1 fruit fly cellular context compared by ENCODE assay signal in the genomic region with DNA sequence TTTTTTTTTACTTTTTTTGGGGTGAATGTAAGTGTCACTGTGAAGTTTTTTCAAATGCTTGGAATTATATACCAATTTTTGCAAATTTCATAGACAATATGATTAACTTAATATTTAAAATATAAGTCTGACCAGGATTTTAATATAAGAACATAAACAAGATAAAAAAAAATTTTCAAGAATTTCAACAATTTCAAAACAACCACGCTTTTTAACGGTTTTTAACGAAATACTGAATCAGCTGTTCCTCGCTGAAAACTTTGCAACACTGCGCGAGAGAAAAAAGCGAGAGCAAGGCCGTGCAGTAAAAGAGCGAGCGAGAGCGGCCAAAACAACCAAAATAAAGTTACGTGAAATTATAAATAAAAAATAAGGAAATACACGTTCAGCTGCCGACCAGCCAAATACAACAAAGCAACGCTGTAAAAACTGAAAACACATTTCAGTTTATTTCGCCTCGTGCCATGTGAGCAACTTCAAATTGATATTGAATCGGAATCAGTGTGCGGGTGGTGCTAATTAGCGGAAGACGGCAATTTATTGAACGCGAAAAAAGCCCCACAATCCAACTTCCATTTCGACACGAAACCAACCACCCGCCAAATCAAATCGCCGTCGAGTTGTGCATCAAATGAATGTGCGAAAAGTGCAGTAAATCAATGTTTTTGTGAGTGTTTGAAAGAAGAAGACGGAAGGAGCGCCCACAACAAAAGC.
TF ChIP-seq lines count a peak whose summit lies in the region.

A gene (minus strand): TSS at position 51 of the 714 bp plus-strand sequence.
A gene (minus strand): TSS at position 51 of the 714 bp plus-strand sequence.
A gene (plus strand): TSS at position 302 of the 714 bp plus-strand sequence.

TF ChIP-seq in whole organism, embryonic, 481 proteins besides CTCF, POLR2A, EP300 and RAD21 (continued from another document and continues in another):
- TF ChIP-seq fd3F (GFP tag; optimal IDR thresholded peaks at IDR 0.05; lab: Kevin White, UChicago) (no peak), E2f1 (GFP tag; IDR thresholded peaks at IDR 0.05; lab: Robert Waterston, UW) (peak; percentile 55; the same call in 1 of the 2 replicates), fd64A (GFP tag; optimal IDR thresholded peaks at IDR 0.05; lab: Kevin White, UChicago) (no peak), E2f2 (GFP tag; IDR thresholded peaks at IDR 0.05; lab: Robert Waterston, UW) (peak; percentile 45), CG10543 (GFP tag; optimal IDR thresholded peaks at IDR 0.05; lab: Kevin White, UChicago) (peak; percentile 25), CG5180 (GFP tag; optimal IDR thresholded peaks at IDR 0.05; lab: Kevin White, UChicago) (no peak), Hr39 (optimal IDR thresholded peaks at IDR 0.05; lab: Kevin White, UChicago) (no peak), CG33557 (GFP tag; optimal IDR thresholded peaks at IDR 0.05; lab: Kevin White, UChicago) (no peak), Neu2 (GFP tag; optimal IDR thresholded peaks at IDR 0.05; lab: Kevin White, UChicago; ENCODE audit: borderline replicate concordance) (no peak), CG8478 (optimal IDR thresholded peaks at IDR 0.05; lab: Kevin White, UChicago) (no peak), bab2 (GFP tag; optimal IDR thresholded peaks at IDR 0.05; lab: Kevin White, UChicago) (no peak), YL-1 (GFP tag; optimal IDR thresholded peaks at IDR 0.05; lab: Kevin White, UChicago) (no peak), emc (GFP tag; optimal IDR thresholded peaks at IDR 0.05; lab: Kevin White, UChicago) (no peak), toy (GFP tag; IDR thresholded peaks at IDR 0.05; lab: Robert Waterston, UW) (no peak), tio (GFP tag; optimal IDR thresholded peaks at IDR 0.05; lab: Kevin White, UChicago) (no peak), CG17912 (GFP tag; optimal IDR thresholded peaks at IDR 0.05; lab: Kevin White, UChicago) (no peak), CG6854 (GFP tag; optimal IDR thresholded peaks at IDR 0.05; lab: Kevin White, UChicago) (no peak), grau (tag; optimal IDR thresholded peaks at IDR 0.05; lab: Kevin White, UChicago) (peak; percentile 2), Atf-2 (GFP tag; optimal IDR thresholded peaks at IDR 0.05; lab: Kevin White, UChicago) (no peak), Nf-YC (tag; optimal IDR thresholded peaks at IDR 0.05; lab: Kevin White, UChicago) (peak; percentile 13), CG12236 (GFP tag; optimal IDR thresholded peaks at IDR 0.05; lab: Kevin White, UChicago) (no peak), Hr51 (GFP tag; optimal IDR thresholded peaks at IDR 0.05; lab: Kevin White, UChicago) (peak in 1 of 2 experiments; percentile 12), CG34422 (GFP tag; IDR thresholded peaks at IDR 0.05; lab: Robert Waterston, UW) (no peak; the same call in 2 of the 3 replicates), CG18764 (GFP tag; optimal IDR thresholded peaks at IDR 0.05; lab: Kevin White, UChicago) (no peak), CG15514 (GFP tag; optimal IDR thresholded peaks at IDR 0.05; lab: Kevin White, UChicago) (peak; percentile 71), CG13894 (tag; optimal IDR thresholded peaks at IDR 0.05; lab: Kevin White, UChicago) (no peak), prd (optimal IDR thresholded peaks at IDR 0.05; lab: Kevin White, UChicago) (no peak), prd (GFP tag; IDR thresholded peaks at IDR 0.05; lab: Robert Waterston, UW) (no peak), CG12155 (GFP tag; optimal IDR thresholded peaks at IDR 0.05; lab: Kevin White, UChicago) (no peak), CG9817 (tag; optimal IDR thresholded peaks at IDR 0.05; lab: Kevin White, UChicago) (no peak), Chrac-16 (GFP tag; optimal IDR thresholded peaks at IDR 0.05; lab: Kevin White, UChicago) (no peak), zfh1 (GFP tag; IDR thresholded peaks at IDR 0.05; lab: Robert Waterston, UW) (0 out of 3 replicates have a peak, but pooled peaks have one; percentile 32), Six4 (GFP tag; optimal IDR thresholded peaks at IDR 0.05; lab: Kevin White, UChicago) (no peak), bigmax (GFP tag; optimal IDR thresholded peaks at IDR 0.05; lab: Kevin White, UChicago) (no peak), CG7839 (tag; optimal IDR thresholded peaks at IDR 0.05; lab: Kevin White, UChicago) (no peak), dm (GFP tag; optimal IDR thresholded peaks at IDR 0.05; lab: Kevin White, UChicago) (no peak), B-H2 (GFP tag; optimal IDR thresholded peaks at IDR 0.05; lab: Kevin White, UChicago) (peak; percentile 6), eve (GFP tag; optimal IDR thresholded peaks at IDR 0.05; lab: Kevin White, UChicago) (no peak), CG6683 (GFP tag; optimal IDR thresholded peaks at IDR 0.05; lab: Kevin White, UChicago) (no peak), hkb (optimal IDR thresholded peaks at IDR 0.05; lab: Kevin White, UChicago) (no peak), hkb (GFP tag; IDR thresholded peaks at IDR 0.05; lab: Robert Waterston, UW) (peak; percentile 37; the same call in 1 of the 2 replicates), unpg (GFP tag; optimal IDR thresholded peaks at IDR 0.05; lab: Kevin White, UChicago) (peak; percentile 17), CG13775 (GFP tag; optimal IDR thresholded peaks at IDR 0.05; lab: Kevin White, UChicago) (no peak), sr (GFP tag; IDR thresholded peaks at IDR 0.05; lab: Robert Waterston, UW) (no peak), CG3281 (GFP tag; optimal IDR thresholded peaks at IDR 0.05; lab: Kevin White, UChicago) (no peak), MTF-1 (GFP tag; optimal IDR thresholded peaks at IDR 0.05; lab: Kevin White, UChicago; ENCODE audit: borderline replicate concordance) (no peak), CG12071 (GFP tag; optimal IDR thresholded peaks at IDR 0.05; lab: Kevin White, UChicago) (no peak), hb (GFP tag; IDR thresholded peaks at IDR 0.05; lab: Robert Waterston, UW; ENCODE audit: partially characterized antibody) (no peak), sisA (GFP tag; IDR thresholded peaks at IDR 0.05; lab: Robert Waterston, UW) (no peak), CG17361 (GFP tag; IDR thresholded peaks at IDR 0.05; lab: Robert Waterston, UW) (0 out of 3 replicates have a peak, but pooled peaks have one; percentile 17), Hr3 (GFP tag; optimal IDR thresholded peaks at IDR 0.05; lab: Kevin White, UChicago) (no peak), HmgZ (tag; optimal IDR thresholded peaks at IDR 0.05; lab: Kevin White, UChicago) (peak; percentile 13), CG10959 (GFP tag; IDR thresholded peaks at IDR 0.05; lab: Robert Waterston, UW) (no peak), sqz (GFP tag; optimal IDR thresholded peaks at IDR 0.05; lab: Kevin White, UChicago) (peak; percentile 60), inv (GFP tag; IDR thresholded peaks at IDR 0.05; lab: Robert Waterston, UW; ENCODE audit: partially characterized antibody) (no peak), Side (GFP tag; optimal IDR thresholded peaks at IDR 0.05; lab: Kevin White, UChicago) (no peak), CG7271 (tag; optimal IDR thresholded peaks at IDR 0.05; lab: Kevin White, UChicago) (no peak), CHES-1-like (GFP tag; optimal IDR thresholded peaks at IDR 0.05; lab: Kevin White, UChicago) (no peak), CG14860 (GFP tag; IDR thresholded peaks at IDR 0.05; lab: Robert Waterston, UW; ENCODE audit: partially characterized antibody) (no peak), CG8944 (GFP tag; optimal IDR thresholded peaks at IDR 0.05; lab: Kevin White, UChicago) (no peak), kay (GFP tag; optimal IDR thresholded peaks at IDR 0.05; lab: Kevin White, UChicago) (no peak), Elba2 (GFP tag; optimal IDR thresholded peaks at IDR 0.05; lab: Kevin White, UChicago) (peak; percentile 24), CG4360 (GFP tag; IDR thresholded peaks at IDR 0.05; lab: Robert Waterston, UW) (peak; percentile 38; the same call in 1 of the 2 replicates), CG6813 (GFP tag; optimal IDR thresholded peaks at IDR 0.05; lab: Kevin White, UChicago) (no peak), NFAT (GFP tag; IDR thresholded peaks at IDR 0.05; lab: Robert Waterston, UW) (no peak), CG3995 (GFP tag; optimal IDR thresholded peaks at IDR 0.05; lab: Kevin White, UChicago) (peak; percentile 2), Trl (optimal IDR thresholded peaks at IDR 0.05; lab: Kevin White, UChicago) (peak; percentile 89 to 92), Trl (GFP tag; optimal IDR thresholded peaks at IDR 0.05; lab: Kevin White, UChicago) (peak; percentile 60), CG2712 (tag; optimal IDR thresholded peaks at IDR 0.05; lab: Kevin White, UChicago) (peak; percentile 5), pros (GFP tag; optimal IDR thresholded peaks at IDR 0.05; lab: Kevin White, UChicago) (peak; percentile 37), zf30C (GFP tag; optimal IDR thresholded peaks at IDR 0.05; lab: Kevin White, UChicago) (no peak), CG7963 (GFP tag; IDR thresholded peaks at IDR 0.05; lab: Robert Waterston, UW; ENCODE audit: partially characterized antibody) (no peak), gt (GFP tag; IDR thresholded peaks at IDR 0.05; lab: Robert Waterston, UW) (no peak), nmo (GFP tag; optimal IDR thresholded peaks at IDR 0.05; lab: Kevin White, UChicago) (no peak), HLH3B (GFP tag; IDR thresholded peaks at IDR 0.05; lab: Robert Waterston, UW) (no peak), CG2199 (GFP tag; IDR thresholded peaks at IDR 0.05; lab: Robert Waterston, UW) (0 out of 3 replicates have a peak, but pooled peaks have one; percentile 13), ems (GFP tag; optimal IDR thresholded peaks at IDR 0.05; lab: Kevin White, UChicago) (peak; percentile 9), CG7745 (tag; optimal IDR thresholded peaks at IDR 0.05; lab: Kevin White, UChicago) (no peak), knrl (GFP tag; IDR thresholded peaks at IDR 0.05; lab: Robert Waterston, UW; ENCODE audit: partially characterized antibody) (no peak), her (GFP tag; optimal IDR thresholded peaks at IDR 0.05; lab: Kevin White, UChicago) (no peak), pfk (GFP tag; optimal IDR thresholded peaks at IDR 0.05; lab: Kevin White, UChicago) (no peak), croc (GFP tag; conservative IDR thresholded peaks at IDR 0.05; lab: Robert Waterston, UW) (no peak), en (GFP tag; optimal IDR thresholded peaks at IDR 0.05; lab: Kevin White, UChicago) (no peak), jigr1 (GFP tag; IDR thresholded peaks at IDR 0.05; lab: Robert Waterston, UW) (no peak), br (optimal IDR thresholded peaks at IDR 0.05; lab: Kevin White, UChicago) (no peak), Gug (GFP tag; IDR thresholded peaks at IDR 0.05; lab: Robert Waterston, UW) (no peak), Asciz (GFP tag; optimal IDR thresholded peaks at IDR 0.05; lab: Kevin White, UChicago) (peak; percentile 9), C15 (GFP tag; IDR thresholded peaks at IDR 0.05; lab: Robert Waterston, UW) (0 out of 3 replicates have a peak, but pooled peaks have one; percentile 19), Kr (GFP tag; optimal IDR thresholded peaks at IDR 0.05; lab: Kevin White, UChicago) (no peak), Oli (tag; optimal IDR thresholded peaks at IDR 0.05; lab: Kevin White, UChicago) (no peak), Bgb (GFP tag; IDR thresholded peaks at IDR 0.05; lab: Robert Waterston, UW; ENCODE audit: partially characterized antibody) (peak; percentile 37; the same call in 1 of the 2 replicates), mam (GFP tag; optimal IDR thresholded peaks at IDR 0.05; lab: Kevin White, UChicago) (no peak), CG11696 (GFP tag; IDR thresholded peaks at IDR 0.05; lab: Robert Waterston, UW) (no peak), Ravus (GFP tag; IDR thresholded peaks at IDR 0.05; lab: Robert Waterston, UW) (no peak), CG17385 (GFP tag; optimal IDR thresholded peaks at IDR 0.05; lab: Kevin White, UChicago) (peak; percentile 80), CG1529 (GFP tag; optimal IDR thresholded peaks at IDR 0.05; lab: Kevin White, UChicago) (no peak), Antp (GFP tag; optimal IDR thresholded peaks at IDR 0.05; lab: Kevin White, UChicago) (no peak), CG1233 (GFP tag; optimal IDR thresholded peaks at IDR 0.05; lab: Kevin White, UChicago) (no peak), da (GFP tag; optimal IDR thresholded peaks at IDR 0.05; lab: Kevin White, UChicago) (no peak), HHEX (GFP tag; optimal IDR thresholded peaks at IDR 0.05; lab: Kevin White, UChicago) (no peak), amos (GFP tag; IDR thresholded peaks at IDR 0.05; lab: Robert Waterston, UW; ENCODE audit: partially characterized antibody) (no peak), CG10654 (GFP tag; optimal IDR thresholded peaks at IDR 0.05; lab: Kevin White, UChicago) (no peak), CG14710 (tag; optimal IDR thresholded peaks at IDR 0.05; lab: Kevin White, UChicago) (no peak), CG3838 (GFP tag; optimal IDR thresholded peaks at IDR 0.05; lab: Kevin White, UChicago) (no peak), Xrp1 (GFP tag; IDR thresholded peaks at IDR 0.05; lab: Robert Waterston, UW) (0 out of 2 replicates have a peak, but pooled peaks have one; percentile 19), tx (GFP tag; optimal IDR thresholded peaks at IDR 0.05; lab: Kevin White, UChicago) (no peak), rib (GFP tag; IDR thresholded peaks at IDR 0.05; lab: Robert Waterston, UW) (0 out of 2 replicates have a peak, but pooled peaks have one; percentile 26), CG7556 (GFP tag; optimal IDR thresholded peaks at IDR 0.05; lab: Kevin White, UChicago) (peak; percentile 24), CG12744 (GFP tag; optimal IDR thresholded peaks at IDR 0.05; lab: Kevin White, UChicago) (no peak), BtbVII (GFP tag; optimal IDR thresholded peaks at IDR 0.05; lab: Kevin White, UChicago) (peak; percentile 20), Dp (GFP tag; optimal IDR thresholded peaks at IDR 0.05; lab: Kevin White, UChicago) (peak; percentile 67), onecut (GFP tag; IDR thresholded peaks at IDR 0.05; lab: Robert Waterston, UW) (peak; percentile 45; the same call in 1 of the 2 replicates), Sry-β (GFP tag; optimal IDR thresholded peaks at IDR 0.05; lab: Kevin White, UChicago) (no peak), trh (GFP tag; optimal IDR thresholded peaks at IDR 0.05; lab: Kevin White, UChicago) (no peak), Adf1 (GFP tag; IDR thresholded peaks at IDR 0.05; lab: Robert Waterston, UW) (no peak), eyg (GFP tag; optimal IDR thresholded peaks at IDR 0.05; lab: Kevin White, UChicago) (no peak), pho (GFP tag; optimal IDR thresholded peaks at IDR 0.05; lab: Kevin White, UChicago) (no peak), z (GFP tag; IDR thresholded peaks at IDR 0.05; lab: Robert Waterston, UW) (no peak), CG9727 (GFP tag; optimal IDR thresholded peaks at IDR 0.05; lab: Kevin White, UChicago) (no peak), CG4820 (GFP tag; optimal IDR thresholded peaks at IDR 0.05; lab: Kevin White, UChicago) (no peak), CG17359 (tag; optimal IDR thresholded peaks at IDR 0.05; lab: Kevin White, UChicago) (peak; percentile 14), lmd (GFP tag; IDR thresholded peaks at IDR 0.05; lab: Robert Waterston, UW) (no peak), CG11560 (tag; IDR thresholded peaks at IDR 0.05; lab: Robert Waterston, UW) (no peak), CG2889 (GFP tag; IDR thresholded peaks at IDR 0.05; lab: Robert Waterston, UW) (no peak)
